Worm (Caenorhabditis elegans): Measurements from ENCODE around the gene npr-15.

Gene npr-15

ce11 chrIII:3664224-3664623 is 30.2 kb downstream of the npr-15 start, which contains the start of gene C46F11.4 (continued):
- TF ChIP-seq nhr-71 (tag; optimal IDR thresholded peaks at IDR 0.05) (peak; percentile 60), irx-1 (tag; optimal IDR thresholded peaks at IDR 0.05) (no peak), aha-1 (tag; optimal IDR thresholded peaks at IDR 0.05) (no peak), C04F5.9 (tag; optimal IDR thresholded peaks at IDR 0.05) (no peak), nhr-77 (tag; optimal IDR thresholded peaks at IDR 0.05) (no peak), lin-14 (GFP tag; optimal IDR thresholded peaks at IDR 0.05) (no peak), fkh-4 (tag; optimal IDR thresholded peaks at IDR 0.05; ENCODE audit: borderline replicate concordance) (no peak), sox-4 (tag; optimal IDR thresholded peaks at IDR 0.05) (no peak), aly-2 (tag; optimal IDR thresholded peaks at IDR 0.05) (no peak), lir-3 (tag; optimal IDR thresholded peaks at IDR 0.05; ENCODE audit: poor library complexity) (no peak), ceh-88 (GFP tag; IDR thresholded peaks at IDR 0.05) (no peak), nhr-11 (tag; optimal IDR thresholded peaks at IDR 0.05) (no peak), isw-1 (GFP tag; IDR thresholded peaks at IDR 0.05) (no peak), Y116A8C.19 (tag; optimal IDR thresholded peaks at IDR 0.05; ENCODE audit: borderline replicate concordance) (no peak), zag-1 (tag; optimal IDR thresholded peaks at IDR 0.05) (no peak), ztf-4 (tag; optimal IDR thresholded peaks at IDR 0.05) (no peak), fos-1 (tag; optimal IDR thresholded peaks at IDR 0.05) (no peak), egl-13 (tag; optimal IDR thresholded peaks at IDR 0.05) (peak; percentile 2), nhr-85 (tag) (peak; percentile 41), mab-9 (GFP tag; IDR thresholded peaks at IDR 0.05) (no peak), ets-5 (GFP tag; IDR thresholded peaks at IDR 0.05) (no peak), nhr-237 (tag; optimal IDR thresholded peaks at IDR 0.05) (no peak), tbx-2 (tag; optimal IDR thresholded peaks at IDR 0.05) (peak; percentile 51), unc-98 (GFP tag; IDR thresholded peaks at IDR 0.05) (no peak), ceh-90 (tag; optimal IDR thresholded peaks at IDR 0.05) (no peak), fkh-8 (tag; optimal IDR thresholded peaks at IDR 0.05) (no peak), vab-15 (tag; optimal IDR thresholded peaks at IDR 0.05) (no peak), elt-3 (tag; optimal IDR thresholded peaks at IDR 0.05) (peak in 1 of 6 experiments; percentile 25), ceh-8 (GFP tag; optimal IDR thresholded peaks at IDR 0.05) (no peak), alr-1 (tag; optimal IDR thresholded peaks at IDR 0.05; ENCODE audit: borderline replicate concordance) (no peak), lin-13 (GFP tag; optimal IDR thresholded peaks at IDR 0.05) (no peak), pag-3 (tag; optimal IDR thresholded peaks at IDR 0.05; ENCODE audit: borderline replicate concordance, insufficient read depth) (no peak), swsn-7 (tag; optimal IDR thresholded peaks at IDR 0.05) (peak; percentile 49), nhr-28 (tag; optimal IDR thresholded peaks at IDR 0.05) (no peak), hlh-17 (GFP tag; optimal IDR thresholded peaks at IDR 0.05; ENCODE audit: borderline replicate concordance) (no peak), grh-1 (GFP tag; IDR thresholded peaks at IDR 0.05) (no peak), xbp-1 (tag; optimal IDR thresholded peaks at IDR 0.05) (peak; percentile 44), elt-2 (tag; optimal IDR thresholded peaks at IDR 0.05) (no peak), nhr-84 (tag; optimal IDR thresholded peaks at IDR 0.05) (no peak), nhr-12 (tag; optimal IDR thresholded peaks at IDR 0.05) (no peak)

- TF ChIP-seq rnt-1 (tag; optimal IDR thresholded peaks at IDR 0.05) (no peak), zip-4 (GFP tag; optimal IDR thresholded peaks at IDR 0.05) (peak; percentile 77), fkh-4 (tag; optimal IDR thresholded peaks at IDR 0.05; ENCODE audit: borderline replicate concordance) (no peak), nhr-76 (tag; optimal IDR thresholded peaks at IDR 0.05) (no peak)
Measured at ce11 chrIII:3657479-3657878, 37.0 kb downstream of the npr-15 start, which contains the start of gene C46F11.5. Gene C46F11.5 (minus strand): TSS chrIII:3657606.

Data from whole organism, L1 larva.